Worm (Caenorhabditis elegans) whole organism, midembryonic: Measurements from ENCODE around the gene suex-1.
"Not testable (repeated sequence)": the region's sequence is repeated elsewhere in the genome, so short reads cannot be mapped to it uniquely, and the experiment has no call there.

Experiments used
- T22C8.4 ChIP-seq: fragments of 200-800 bp; sonication (Bioruptor generic); IDR thresholded peaks from 2 replicates; pipeline ENCODE4 v1.3.6; 2022; ENCODE audit warnings: missing genetic modification characterization, missing compliant biosample characterization
- cog-1 ChIP-seq: sonication (generic microtip); optimal IDR thresholded peaks from 2 replicates; lab custom pipeline; 2016; ENCODE audit warnings: missing genetic modification characterization, missing compliant biosample characterization
- flt-1 ChIP-seq: fragments of 200-800 bp; sonication (Bioruptor generic); IDR thresholded peaks from 2 replicates; pipeline ENCODE4 v1.3.6; 2022; ENCODE audit warnings: missing genetic modification characterization, missing compliant biosample characterization
- klf-2 ChIP-seq: fragments of 200-800 bp; sonication (Bioruptor generic); conservative IDR thresholded peaks from 2 replicates; pipeline ENCODE4 v1.3.6; 2022; ENCODE audit warnings: missing genetic modification reagents, missing genetic modification characterization, missing compliant biosample characterization
- med-1 ChIP-seq: sonication (generic microtip); optimal IDR thresholded peaks from 2 replicates; lab custom pipeline; 2017; ENCODE audit warnings: missing genetic modification characterization, mild to moderate bottlenecking, missing compliant biosample characterization, antibody characterized with exemption, missing genetic modification reagents; ENCODE audit not compliant: insufficient read depth
- ref-1 ChIP-seq: fragments of 200-800 bp; sonication (Bioruptor generic); conservative IDR thresholded peaks from 2 replicates; pipeline ENCODE4 v1.3.6; 2022; ENCODE audit warnings: missing genetic modification reagents, missing genetic modification characterization, missing compliant biosample characterization
- tab-1 ChIP-seq: fragments of 200-800 bp; sonication (Bioruptor generic); IDR thresholded peaks from 2 replicates; pipeline ENCODE4 v1.3.6; 2022; ENCODE audit warnings: missing genetic modification characterization, missing compliant biosample characterization
- ztf-23 ChIP-seq: fragments of 200-800 bp; sonication (Bioruptor generic); IDR thresholded peaks from 2 replicates; pipeline ENCODE4 v1.3.6; 2022; ENCODE audit warnings: missing genetic modification reagents, missing genetic modification characterization, missing compliant biosample characterization
- ztf-29 ChIP-seq: fragments of 200-800 bp; sonication (Bioruptor generic); IDR thresholded peaks from 2 replicates; pipeline ENCODE4 v1.3.6; 2022; ENCODE audit warnings: missing genetic modification reagents, missing genetic modification characterization, missing compliant biosample characterization

The suex-1 gene

ce11 chrII:5498156-5498739, at the start of gene suex-1, which contains the start of gene F12A10.9:
Gene suex-1, minus strand, starts transcription at chrII:5498256.
Gene F12A10.9, plus strand, starts transcription at chrII:5498689.
- TF ChIP-seq klf-2: no peak

ce11 chrII:5547442-5547894, 49.4 kb upstream of the suex-1 start, which contains the start of gene acdh-2:
Gene acdh-2, minus strand, starts transcription at chrII:5547492.
- TF ChIP-seq cog-1 (tag; lab: Kevin White, UChicago): no peak
- TF ChIP-seq flt-1 (GFP tag; lab: Robert Waterston, UW): no peak
- no peak for TF ChIP-seq tab-1 (GFP tag; lab: Robert Waterston, UW)
- TF ChIP-seq ztf-23: no peak
- TF ChIP-seq klf-2: no peak
- TF ChIP-seq T22C8.4 (GFP tag; lab: Robert Waterston, UW): no peak
- TF ChIP-seq med-1 (GFP tag; lab: Kevin White, UChicago): no peak
- no peak for TF ChIP-seq ztf-29
- TF ChIP-seq ref-1 (GFP tag; lab: Robert Waterston, UW): no peak

ce11 chrII:5544764-5545163, 46.7 kb upstream of the suex-1 start, which contains the start of gene ins-13:
Gene ins-13, minus strand, starts transcription at chrII:5544864.
- TF ChIP-seq cog-1 (tag; lab: Kevin White, UChicago) (no peak), ref-1 (GFP tag; lab: Robert Waterston, UW) (no peak), tab-1 (GFP tag; lab: Robert Waterston, UW) (no peak)

- TF ChIP-seq tab-1 (GFP tag; lab: Robert Waterston, UW): no peak
- no peak for TF ChIP-seq klf-2
- TF ChIP-seq ztf-29: no peak
- no peak for TF ChIP-seq flt-1 (GFP tag; lab: Robert Waterston, UW)
- no peak for TF ChIP-seq T22C8.4 (GFP tag; lab: Robert Waterston, UW)
- no peak for TF ChIP-seq cog-1 (tag; lab: Kevin White, UChicago)
- TF ChIP-seq ref-1 (GFP tag; lab: Robert Waterston, UW): no peak
- TF ChIP-seq ztf-23: no peak
- no peak for TF ChIP-seq med-1 (GFP tag; lab: Kevin White, UChicago)
Observed at ce11 chrII:5544145-5544515, 46.1 kb upstream of the suex-1 start.

ce11 chrII:5543476-5544144, 45.6 kb upstream of the suex-1 start:
- no peak; the same call in none of the 2 replicates for TF ChIP-seq klf-2
- TF ChIP-seq ztf-29: 0 out of 2 replicates have a peak, but pooled peaks have one; percentile 40
- TF ChIP-seq tab-1 (GFP tag; lab: Robert Waterston, UW): peak; percentile 82
- TF ChIP-seq med-1 (GFP tag; lab: Kevin White, UChicago): peak; percentile 60
- peak; percentile 64 for TF ChIP-seq T22C8.4 (GFP tag; lab: Robert Waterston, UW)
- TF ChIP-seq ref-1 (GFP tag; lab: Robert Waterston, UW): peak; percentile 53; the same call in 1 of the 2 replicates
- TF ChIP-seq flt-1 (GFP tag; lab: Robert Waterston, UW): peak; percentile 93
- peak; percentile 84 for TF ChIP-seq ztf-23
- TF ChIP-seq cog-1 (tag; lab: Kevin White, UChicago): peak; percentile 95

ce11 chrII:5541685-5542084, 43.6 kb upstream of the suex-1 start, which contains the start of gene C17C3.24:
Gene C17C3.24, minus strand, starts transcription at chrII:5541785.
- TF ChIP-seq flt-1 (GFP tag; lab: Robert Waterston, UW) (no peak), tab-1 (GFP tag; lab: Robert Waterston, UW) (no peak), T22C8.4 (GFP tag; lab: Robert Waterston, UW) (no peak), ref-1 (GFP tag; lab: Robert Waterston, UW) (no peak), klf-2 (no peak), ztf-23 (no peak), med-1 (GFP tag; lab: Kevin White, UChicago) (no peak), ztf-29 (no peak), cog-1 (tag; lab: Kevin White, UChicago) (no peak)

- not testable (repeated sequence) for TF ChIP-seq med-1 (GFP tag; lab: Kevin White, UChicago); cog-1 (tag; lab: Kevin White, UChicago); flt-1 (GFP tag; lab: Robert Waterston, UW)
Observed at ce11 chrII:5540113-5540512, 42.1 kb upstream of the suex-1 start, which contains the start of gene hlh-27. Gene hlh-27, minus strand, starts transcription at chrII:5540213.

- TF ChIP-seq flt-1 (GFP tag; lab: Robert Waterston, UW) (no peak), ztf-29 (no peak), klf-2 (no peak), med-1 (GFP tag; lab: Kevin White, UChicago) (no peak), ref-1 (GFP tag; lab: Robert Waterston, UW) (no peak)
Observed at ce11 chrII:5537524-5537923, 39.5 kb upstream of the suex-1 start, which contains the start of gene C17C3.11. Gene C17C3.11, plus strand, starts transcription at chrII:5537824.

- no peak for TF ChIP-seq ztf-23
- TF ChIP-seq T22C8.4 (GFP tag; lab: Robert Waterston, UW): no peak
- TF ChIP-seq klf-2: no peak
- TF ChIP-seq ref-1 (GFP tag; lab: Robert Waterston, UW): no peak
- TF ChIP-seq flt-1 (GFP tag; lab: Robert Waterston, UW): no peak
- TF ChIP-seq cog-1 (tag; lab: Kevin White, UChicago): no peak
- no peak for TF ChIP-seq tab-1 (GFP tag; lab: Robert Waterston, UW)
- no peak for TF ChIP-seq med-1 (GFP tag; lab: Kevin White, UChicago)
- no peak for TF ChIP-seq ztf-29
Observed at ce11 chrII:5537078-5537477, 39.0 kb upstream of the suex-1 start.

- TF ChIP-seq klf-2; T22C8.4 (GFP tag; lab: Robert Waterston, UW); ztf-29: not testable (repeated sequence)
Observed at ce11 chrII:5534939-5535338, 36.9 kb upstream of the suex-1 start, which contains the start of gene hlh-25. Gene hlh-25, plus strand, starts transcription at chrII:5535239.
